Worm (Caenorhabditis elegans) whole organism, late embryonic: ENCODE measurements around the gene npp-22.

Experiments used
- ama-1 ChIP-seq: fragments of 150-350 bp; optimal IDR thresholded peaks from 2 replicates; lab custom pipeline; 2014
- lim-6 ChIP-seq: sonication (generic microtip); optimal IDR thresholded peaks from 2 replicates; lab custom pipeline; 2016; ENCODE audit warnings: missing genetic modification characterization, missing compliant biosample characterization
- pat-9 ChIP-seq: fragments of 200-800 bp; sonication (Bioruptor generic); optimal IDR thresholded peaks from 2 replicates; lab custom pipeline; 2018; ENCODE audit warnings: mild to moderate bottlenecking, missing genetic modification characterization, moderate library complexity, missing compliant biosample characterization
- pqm-1 ChIP-seq: sonication (generic microtip); optimal IDR thresholded peaks from 2 replicates; lab custom pipeline; 2016; ENCODE audit warnings: missing genetic modification characterization, missing compliant biosample characterization

DNA sequence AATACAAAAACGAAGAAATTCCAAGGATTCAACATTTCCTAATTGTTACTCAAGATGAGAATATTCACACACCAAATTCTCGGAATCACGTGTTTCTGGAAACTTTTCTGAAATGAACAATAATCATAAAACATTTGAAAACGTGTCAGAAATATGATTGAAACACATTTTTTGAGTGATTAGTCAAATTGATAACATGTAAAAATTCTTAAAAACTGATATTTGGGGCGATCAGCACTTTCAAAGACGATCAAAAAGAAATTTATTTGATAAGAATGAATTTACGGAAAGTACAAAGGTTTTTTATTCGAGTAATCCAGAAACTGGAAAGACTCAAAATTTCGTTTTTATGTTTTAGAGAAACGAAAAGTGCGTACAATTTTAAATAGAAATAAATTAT lies 17.5 kb downstream of the npp-22 start, which contains the start of gene tre-3:
- TF ChIP-seq pqm-1 (tag; lab: Kevin White, UChicago): no peak
- no peak for TF ChIP-seq lim-6 (tag; lab: Kevin White, UChicago)
- no peak for TF ChIP-seq ama-1 (lab: Kevin White, UChicago)
- TF ChIP-seq pat-9 (tag; lab: Kevin White, UChicago): no peak
